Fruit fly (Drosophila melanogaster): ENCODE measurements around the gene Nelf-A.

Gene Nelf-A

dm6 chr3R:21246492-21247061 is 23.1 kb downstream of the Nelf-A start, which contains the start of gene ETHR (continued):
- no peak for TF ChIP-seq bsh (GFP tag; optimal IDR thresholded peaks at IDR 0.05)
- no peak for TF ChIP-seq CG11723 (GFP tag; optimal IDR thresholded peaks at IDR 0.05)
- TF ChIP-seq CG18262 (tag; optimal IDR thresholded peaks at IDR 0.05), result no peak
- TF ChIP-seq Ptx1 (GFP tag; IDR thresholded peaks at IDR 0.05), result peak; percentile 48
- TF ChIP-seq Hand (GFP tag; optimal IDR thresholded peaks at IDR 0.05), result peak; percentile 59
- TF ChIP-seq zfh2 (GFP tag; optimal IDR thresholded peaks at IDR 0.05), result no peak
- TF ChIP-seq Aef1 (GFP tag; IDR thresholded peaks at IDR 0.05), result 0 out of 3 replicates have a peak, but pooled peaks have one; percentile 1
- TF ChIP-seq CG4730 (GFP tag; IDR thresholded peaks at IDR 0.05), result no peak
- no peak for TF ChIP-seq CG7372 (GFP tag; IDR thresholded peaks at IDR 0.05)
- peak; percentile 49; the same call in 1 of the 2 replicates for TF ChIP-seq MBD-R2 (GFP tag; IDR thresholded peaks at IDR 0.05)
- peak; percentile 53; the same call in 2 of the 3 replicates for TF ChIP-seq vnd (GFP tag; IDR thresholded peaks at IDR 0.05; ENCODE audit: partially characterized antibody)
- no peak for TF ChIP-seq pros (GFP tag; optimal IDR thresholded peaks at IDR 0.05)
- TF ChIP-seq CG10543 (GFP tag; optimal IDR thresholded peaks at IDR 0.05), result peak; percentile 61
- TF ChIP-seq CG6791 (GFP tag; IDR thresholded peaks at IDR 0.05; ENCODE audit: partially characterized antibody), result no peak
- TF ChIP-seq eyg (GFP tag; optimal IDR thresholded peaks at IDR 0.05), result no peak
- TF ChIP-seq Atf-2 (GFP tag; optimal IDR thresholded peaks at IDR 0.05), result no peak
- TF ChIP-seq bcd (GFP tag; optimal IDR thresholded peaks at IDR 0.05), result peak; percentile 39
- no peak for TF ChIP-seq CG4360 (GFP tag; IDR thresholded peaks at IDR 0.05)
- TF ChIP-seq CG11695 (GFP tag; IDR thresholded peaks at IDR 0.05), result peak; percentile 62; the same call in 2 of the 3 replicates
- TF ChIP-seq Hmr (GFP tag; optimal IDR thresholded peaks at IDR 0.05), result peak; percentile 83
- TF ChIP-seq Ada2b (GFP tag; IDR thresholded peaks at IDR 0.05), result no peak
- TF ChIP-seq CG3407 (GFP tag; optimal IDR thresholded peaks at IDR 0.05), result no peak
- TF ChIP-seq CG32772 (GFP tag; IDR thresholded peaks at IDR 0.05), result no peak
- no peak for TF ChIP-seq MESR4 (GFP tag; optimal IDR thresholded peaks at IDR 0.05)
- TF ChIP-seq CG4404 (GFP tag; IDR thresholded peaks at IDR 0.05), result no peak
- TF ChIP-seq PHDP (tag; optimal IDR thresholded peaks at IDR 0.05), result peak; percentile 72
- TF ChIP-seq CG9876 (GFP tag; optimal IDR thresholded peaks at IDR 0.05), result no peak
- TF ChIP-seq CG12744 (GFP tag; optimal IDR thresholded peaks at IDR 0.05), result peak; percentile 19
- peak; percentile 42 for TF ChIP-seq CG6813 (GFP tag; optimal IDR thresholded peaks at IDR 0.05)
- TF ChIP-seq ab (GFP tag; optimal IDR thresholded peaks at IDR 0.05), result no peak
- peak; percentile 16 for TF ChIP-seq Fer3 (tag; optimal IDR thresholded peaks at IDR 0.05)
- TF ChIP-seq cad (GFP tag; optimal IDR thresholded peaks at IDR 0.05), result no peak
- no peak for TF ChIP-seq cg (GFP tag; optimal IDR thresholded peaks at IDR 0.05)
- TF ChIP-seq ci (GFP tag; IDR thresholded peaks at IDR 0.05), result peak; percentile 31; the same call in 1 of the 3 replicates
- peak; percentile 29 for TF ChIP-seq CG17568 (GFP tag; optimal IDR thresholded peaks at IDR 0.05)
- peak; percentile 27; the same call in 1 of the 2 replicates for TF ChIP-seq amos (GFP tag; IDR thresholded peaks at IDR 0.05; ENCODE audit: partially characterized antibody)
- TF ChIP-seq her (GFP tag; optimal IDR thresholded peaks at IDR 0.05), result peak; percentile 35
- TF ChIP-seq sna (GFP tag; IDR thresholded peaks at IDR 0.05; ENCODE audit: partially characterized antibody), result no peak
- TF ChIP-seq CG34376 (GFP tag; optimal IDR thresholded peaks at IDR 0.05), result peak; percentile 65
- TF ChIP-seq Mrtf (GFP tag; IDR thresholded peaks at IDR 0.05), result no peak
- TF ChIP-seq pum (GFP tag; optimal IDR thresholded peaks at IDR 0.05), result no peak
- TF ChIP-seq rib (GFP tag; IDR thresholded peaks at IDR 0.05), result peak; percentile 80
- no peak for TF ChIP-seq bbx (GFP tag; IDR thresholded peaks at IDR 0.05; ENCODE audit: partially characterized antibody)
- TF ChIP-seq CG10654 (GFP tag; optimal IDR thresholded peaks at IDR 0.05), result no peak
- no peak for TF ChIP-seq ewg (GFP tag; optimal IDR thresholded peaks at IDR 0.05)
- no peak for TF ChIP-seq hth (optimal IDR thresholded peaks at IDR 0.05)
- TF ChIP-seq CG11504 (tag; optimal IDR thresholded peaks at IDR 0.05), result no peak
- peak; percentile 58 for TF ChIP-seq Ets65A (GFP tag)
- peak; percentile 22 for TF ChIP-seq caup (GFP tag; optimal IDR thresholded peaks at IDR 0.05; ENCODE audit: severe bottlenecking)
- TF ChIP-seq lmd (GFP tag; IDR thresholded peaks at IDR 0.05), result peak; percentile 23; the same call in 1 of the 2 replicates
